Fruit fly (Drosophila melanogaster): ENCODE measurements around the gene fz2.
A peak's percentile ranks its signal among the peaks of the same experiment; 100 is the strongest.

The fz2 gene

dm6 chr3L:19164767-19165762 lies 70.1 kb downstream of the fz2 start:
- TF ChIP-seq psq (GFP tag; optimal IDR thresholded peaks at IDR 0.05) (no peak), sv (GFP tag; optimal IDR thresholded peaks at IDR 0.05) (no peak), lola (GFP tag; optimal IDR thresholded peaks at IDR 0.05) (no peak), Dif (GFP tag; optimal IDR thresholded peaks at IDR 0.05; ENCODE audit: partially characterized antibody) (no peak), N (GFP tag; optimal IDR thresholded peaks at IDR 0.05) (no peak), Hr83 (GFP tag; optimal IDR thresholded peaks at IDR 0.05; ENCODE audit: poor library complexity, severe bottlenecking) (no peak), h (GFP tag; optimal IDR thresholded peaks at IDR 0.05) (no peak), HLH106 (tag; optimal IDR thresholded peaks at IDR 0.05) (no peak), OdsH (GFP tag; optimal IDR thresholded peaks at IDR 0.05) (no peak), woc (GFP tag; optimal IDR thresholded peaks at IDR 0.05) (no peak), Hnf4 (GFP tag; optimal IDR thresholded peaks at IDR 0.05) (no peak), CG9705 (GFP tag; optimal IDR thresholded peaks at IDR 0.05) (no peak), dl (GFP tag; optimal IDR thresholded peaks at IDR 0.05; ENCODE audit: insufficient read depth in 1 of 2, partially characterized antibody in 2 of 2) (no peak), CrebA (GFP tag; optimal IDR thresholded peaks at IDR 0.05; ENCODE audit: borderline replicate concordance) (no peak), Rel (GFP tag; optimal IDR thresholded peaks at IDR 0.05) (no peak), Rel (tag; optimal IDR thresholded peaks at IDR 0.05) (no peak), GATAd (GFP tag; optimal IDR thresholded peaks at IDR 0.05) (no peak), br (GFP tag; optimal IDR thresholded peaks at IDR 0.05) (no peak), Abd-B (GFP tag; optimal IDR thresholded peaks at IDR 0.05) (no peak), Dfd (GFP tag; optimal IDR thresholded peaks at IDR 0.05) (no peak), tai (GFP tag; optimal IDR thresholded peaks at IDR 0.05) (no peak)

dm6 chr3L:19163791-19164190 lies 71.4 kb downstream of the fz2 start:
- TF ChIP-seq brk (GFP tag; optimal IDR thresholded peaks at IDR 0.05) = no peak
- TF ChIP-seq HLH106 (tag; optimal IDR thresholded peaks at IDR 0.05) = no peak
- no peak for TF ChIP-seq h (GFP tag; optimal IDR thresholded peaks at IDR 0.05)
- peak; percentile 68 for TF ChIP-seq psq (GFP tag; optimal IDR thresholded peaks at IDR 0.05)
- no peak for TF ChIP-seq N (GFP tag; optimal IDR thresholded peaks at IDR 0.05)
- TF ChIP-seq dl (GFP tag; optimal IDR thresholded peaks at IDR 0.05; ENCODE audit: insufficient read depth in 1 of 2, partially characterized antibody in 2 of 2) = no peak
- no peak for TF ChIP-seq dmrt93B (GFP tag; optimal IDR thresholded peaks at IDR 0.05)
- TF ChIP-seq sv (GFP tag; optimal IDR thresholded peaks at IDR 0.05) = no peak
- TF ChIP-seq Hnf4 (GFP tag; optimal IDR thresholded peaks at IDR 0.05) = peak; percentile 14

- TF ChIP-seq Vsx2 (GFP tag; optimal IDR thresholded peaks at IDR 0.05; ENCODE audit: partially characterized antibody) (no peak), h (GFP tag; optimal IDR thresholded peaks at IDR 0.05) (peak; percentile 43), Mio (GFP tag; optimal IDR thresholded peaks at IDR 0.05) (no peak), psq (GFP tag; optimal IDR thresholded peaks at IDR 0.05) (peak; percentile 78), pan (optimal IDR thresholded peaks at IDR 0.05) (no peak), CG9705 (GFP tag; optimal IDR thresholded peaks at IDR 0.05) (no peak), Hr78 (GFP tag; optimal IDR thresholded peaks at IDR 0.05) (no peak), ey (GFP tag; optimal IDR thresholded peaks at IDR 0.05) (no peak), CG32264 (GFP tag; optimal IDR thresholded peaks at IDR 0.05) (no peak), sv (GFP tag; optimal IDR thresholded peaks at IDR 0.05) (peak; percentile 5), Abd-B (GFP tag; optimal IDR thresholded peaks at IDR 0.05) (no peak), dl (GFP tag; optimal IDR thresholded peaks at IDR 0.05; ENCODE audit: insufficient read depth in 1 of 2, partially characterized antibody in 2 of 2) (no peak), Dif (GFP tag; optimal IDR thresholded peaks at IDR 0.05; ENCODE audit: partially characterized antibody) (no peak), foxo (GFP tag; optimal IDR thresholded peaks at IDR 0.05) (peak in 1 of 2 experiments; percentile 78), woc (GFP tag; optimal IDR thresholded peaks at IDR 0.05) (peak; percentile 53), Rel (GFP tag; optimal IDR thresholded peaks at IDR 0.05) (no peak), Rel (tag; optimal IDR thresholded peaks at IDR 0.05) (peak; percentile 1), dmrt93B (GFP tag; optimal IDR thresholded peaks at IDR 0.05) (peak; percentile 28), Hr83 (GFP tag; optimal IDR thresholded peaks at IDR 0.05; ENCODE audit: poor library complexity, severe bottlenecking) (no peak), rgr (GFP tag; optimal IDR thresholded peaks at IDR 0.05) (peak; percentile 64), Hnf4 (GFP tag; optimal IDR thresholded peaks at IDR 0.05) (peak; percentile 15), Dfd (GFP tag; optimal IDR thresholded peaks at IDR 0.05) (no peak), fru (GFP tag; optimal IDR thresholded peaks at IDR 0.05) (peak; percentile 74), Sp1 (GFP tag; optimal IDR thresholded peaks at IDR 0.05) (peak; percentile 87), brk (GFP tag; optimal IDR thresholded peaks at IDR 0.05) (peak; percentile 34), N (GFP tag; optimal IDR thresholded peaks at IDR 0.05) (no peak), CrebA (GFP tag; optimal IDR thresholded peaks at IDR 0.05; ENCODE audit: borderline replicate concordance) (no peak), dsf (GFP tag; optimal IDR thresholded peaks at IDR 0.05; ENCODE audit: borderline replicate concordance) (no peak), Jra (GFP tag; optimal IDR thresholded peaks at IDR 0.05) (no peak), br (GFP tag; optimal IDR thresholded peaks at IDR 0.05) (peak; percentile 16), GATAd (GFP tag; optimal IDR thresholded peaks at IDR 0.05) (no peak), usp (GFP tag; optimal IDR thresholded peaks at IDR 0.05) (no peak), HLH106 (tag; optimal IDR thresholded peaks at IDR 0.05) (peak; percentile 85), Myc (optimal IDR thresholded peaks at IDR 0.05) (no peak), tai (GFP tag; optimal IDR thresholded peaks at IDR 0.05) (no peak), lola (GFP tag; optimal IDR thresholded peaks at IDR 0.05) (no peak), jim (GFP tag; optimal IDR thresholded peaks at IDR 0.05) (no peak)
Observed at dm6 chr3L:19162586-19163310, 72.4 kb downstream of the fz2 start.
